Worm (Caenorhabditis elegans) whole organism, mixed stage, embryonic: ENCODE results near the gene F26G1.2.

Source experiments
- M03D4.4 ChIP-seq: sonication (generic microtip); optimal IDR thresholded peaks from 2 replicates; lab custom pipeline; 2017; ENCODE audit warnings: mild to moderate bottlenecking, missing genetic modification characterization, missing compliant biosample characterization
- bed-3 ChIP-seq: fragments of 200-800 bp; sonication (Bioruptor generic); optimal IDR thresholded peaks from 3 replicates; lab custom pipeline; 2018; ENCODE audit warnings: mild to moderate bottlenecking, missing genetic modification characterization, moderate library complexity, missing compliant biosample characterization
- blmp-1 ChIP-seq: fragments of 150-350 bp; optimal IDR thresholded peaks from 2 replicates; lab custom pipeline; 2014; ENCODE audit warnings: missing biosample characterization, missing genetic modification characterization
- ceh-39 ChIP-seq: fragments of 150-350 bp; optimal IDR thresholded peaks from 2 replicates; lab custom pipeline; 2014; ENCODE audit warnings: missing biosample characterization, missing genetic modification characterization
- ceh-43 ChIP-seq: fragments of 200-800 bp; sonication (Bioruptor generic); optimal IDR thresholded peaks from 2 replicates; lab custom pipeline; 2018; ENCODE audit warnings: mild to moderate bottlenecking, missing genetic modification characterization, moderate library complexity, missing compliant biosample characterization
- ceh-83 ChIP-seq: fragments of 200-800 bp; sonication (Bioruptor generic); optimal IDR thresholded peaks from 2 replicates; lab custom pipeline; 2018; ENCODE audit warnings: mild to moderate bottlenecking, missing genetic modification characterization, missing compliant biosample characterization
- ces-1 ChIP-seq: fragments of 150-350 bp; optimal IDR thresholded peaks from 2 replicates; lab custom pipeline; 2014; ENCODE audit warnings: missing biosample characterization, missing genetic modification reagents, missing genetic modification characterization
- cnd-1 ChIP-seq: fragments of 200-800 bp; sonication (Bioruptor generic); optimal IDR thresholded peaks from 2 replicates; lab custom pipeline; 2018; ENCODE audit warnings: mild to moderate bottlenecking, missing genetic modification characterization, missing compliant biosample characterization
- drap-1 ChIP-seq: fragments of 200-800 bp; sonication (Bioruptor generic); optimal IDR thresholded peaks from 3 replicates; lab custom pipeline; 2018; ENCODE audit warnings: mild to moderate bottlenecking, missing genetic modification characterization, missing compliant biosample characterization
- elt-1 ChIP-seq: sonication (generic microtip); optimal IDR thresholded peaks from 2 replicates; lab custom pipeline; 2017; ENCODE audit warnings: missing genetic modification characterization, mild to moderate bottlenecking, missing compliant biosample characterization, antibody characterized with exemption, moderate library complexity, borderline replicate concordance; ENCODE audit not compliant: insufficient read depth
- elt-3 ChIP-seq: fragments of 150-350 bp; optimal IDR thresholded peaks from 2 replicates; lab custom pipeline; 2014; ENCODE audit warnings: missing biosample characterization, missing genetic modification characterization
- flh-1 ChIP-seq: fragments of 200-800 bp; sonication (Bioruptor generic); optimal IDR thresholded peaks from 2 replicates; lab custom pipeline; 2018; ENCODE audit warnings: mild to moderate bottlenecking, missing genetic modification characterization, moderate library complexity, missing compliant biosample characterization
- ham-2 ChIP-seq: fragments of 200-800 bp; sonication (Bioruptor generic); optimal IDR thresholded peaks from 2 replicates; lab custom pipeline; 2018; ENCODE audit warnings: mild to moderate bottlenecking, missing genetic modification characterization, missing compliant biosample characterization
- hlh-1 ChIP-seq: fragments of 150-350 bp; optimal IDR thresholded peaks from 2 replicates; lab custom pipeline; 2014; ENCODE audit warnings: missing biosample characterization, missing genetic modification reagents, missing genetic modification characterization
- lin-13 ChIP-seq: fragments of 150-350 bp; optimal IDR thresholded peaks from 2 replicates; lab custom pipeline; 2014; ENCODE audit warnings: missing biosample characterization, missing genetic modification characterization
- lin-32 ChIP-seq: fragments of 200-800 bp; sonication (Bioruptor generic); optimal IDR thresholded peaks from 2 replicates; lab custom pipeline; 2018; ENCODE audit warnings: mild to moderate bottlenecking, missing genetic modification characterization, missing compliant biosample characterization
- lsy-2 ChIP-seq: fragments of 150-350 bp; optimal IDR thresholded peaks from 2 replicates; lab custom pipeline; 2014; ENCODE audit warnings: missing biosample characterization, missing genetic modification characterization
- mab-5 ChIP-seq: fragments of 150-350 bp; optimal IDR thresholded peaks from 2 replicates; lab custom pipeline; 2014; ENCODE audit warnings: missing biosample characterization, missing genetic modification characterization
- mep-1 ChIP-seq: fragments of 150-350 bp; optimal IDR thresholded peaks from 2 replicates; lab custom pipeline; 2017; ENCODE audit warnings: missing biosample characterization, missing genetic modification reagents, missing genetic modification characterization, inconsistent platforms
- mls-2 ChIP-seq: sonication (generic microtip); optimal IDR thresholded peaks from 2 replicates; lab custom pipeline; 2016; ENCODE audit warnings: mild to moderate bottlenecking, missing genetic modification characterization, moderate library complexity, missing compliant biosample characterization
- nhr-12 ChIP-seq: fragments of 150-350 bp; optimal IDR thresholded peaks from 2 replicates; lab custom pipeline; 2014; ENCODE audit warnings: missing biosample characterization, missing genetic modification characterization
- nhr-2 ChIP-seq: fragments of 150-350 bp; optimal IDR thresholded peaks from 2 replicates; lab custom pipeline; 2014; ENCODE audit warnings: missing biosample characterization, missing genetic modification characterization
- nhr-237 ChIP-seq: fragments of 150-350 bp; optimal IDR thresholded peaks from 2 replicates; lab custom pipeline; 2014; ENCODE audit warnings: missing biosample characterization, missing genetic modification characterization
- nhr-28 ChIP-seq: fragments of 150-350 bp; optimal IDR thresholded peaks from 2 replicates; lab custom pipeline; 2014; ENCODE audit warnings: missing biosample characterization, missing genetic modification characterization
- nhr-76 ChIP-seq: sonication (generic microtip); optimal IDR thresholded peaks from 2 replicates; lab custom pipeline; 2017; ENCODE audit warnings: missing biosample characterization, missing genetic modification characterization
- pha-4 ChIP-seq: fragments of 150-350 bp; optimal IDR thresholded peaks from 2 replicates; lab custom pipeline; 2018; ENCODE audit warnings: missing biosample characterization, missing genetic modification reagents, missing genetic modification characterization
- sem-2 ChIP-seq: fragments of 200-800 bp; sonication (Bioruptor generic); optimal IDR thresholded peaks from 2 replicates; lab custom pipeline; 2018; ENCODE audit warnings: mild to moderate bottlenecking, missing genetic modification characterization, missing compliant biosample characterization
- snpc-4 ChIP-seq: fragments of 150-350 bp; optimal IDR thresholded peaks from 2 replicates; lab custom pipeline; 2014; ENCODE audit warnings: missing biosample characterization, missing genetic modification characterization
- sptf-1 ChIP-seq: sonication (generic microtip); optimal IDR thresholded peaks from 2 replicates; lab custom pipeline; 2017; ENCODE audit warnings: mild to moderate bottlenecking, missing genetic modification characterization, moderate library complexity, missing compliant biosample characterization
- tbx-8 ChIP-seq: fragments of 200-800 bp; sonication (Bioruptor generic); optimal IDR thresholded peaks from 2 replicates; lab custom pipeline; 2018; ENCODE audit warnings: mild to moderate bottlenecking, missing genetic modification characterization, moderate library complexity, missing compliant biosample characterization
- unc-120 ChIP-seq: sonication (generic microtip); optimal IDR thresholded peaks from 2 replicates; lab custom pipeline; 2017; ENCODE audit warnings: missing genetic modification characterization, missing compliant biosample characterization; ENCODE audit not compliant: poor library complexity, severe bottlenecking
- unc-39 ChIP-seq: fragments of 150-350 bp; optimal IDR thresholded peaks from 2 replicates; lab custom pipeline; 2014; ENCODE audit warnings: missing biosample characterization, missing genetic modification characterization
- unc-62 ChIP-seq: fragments of 150-350 bp; optimal IDR thresholded peaks from 2 replicates; lab custom pipeline; 2014; ENCODE audit warnings: missing biosample characterization, missing genetic modification reagents, missing genetic modification characterization
- zip-8 ChIP-seq: fragments of 150-350 bp; optimal IDR thresholded peaks from 2 replicates; lab custom pipeline; 2014; ENCODE audit warnings: missing biosample characterization, missing genetic modification characterization
- ztf-11 ChIP-seq: fragments of 150-350 bp; optimal IDR thresholded peaks from 2 replicates; lab custom pipeline; 2014; ENCODE audit warnings: missing biosample characterization, missing genetic modification characterization

Gene F26G1.2

ce11 chrII:4739984-4740462, 22.9 kb upstream of the F26G1.2 start, which contains the start of gene eas-1:
Gene eas-1 (plus strand): TSS chrII:4740412.
- TF ChIP-seq nhr-12 (tag; lab: Kevin White, UChicago) (no peak), unc-39 (tag; lab: Kevin White, UChicago) (no peak), tbx-8 (GFP tag; lab: Kevin White, UChicago) (no peak), lsy-2 (tag; lab: Kevin White, UChicago) (peak; percentile 64), lin-13 (tag; lab: Kevin White, UChicago) (peak; percentile 38), nhr-237 (tag; lab: Kevin White, UChicago) (peak; percentile 45), cnd-1 (tag; lab: Kevin White, UChicago) (no peak), unc-120 (tag; lab: Kevin White, UChicago) (no peak), elt-3 (tag; lab: Kevin White, UChicago) (no peak), hlh-1 (tag; lab: Kevin White, UChicago) (no peak), sptf-1 (tag; lab: Kevin White, UChicago) (peak; percentile 43), unc-62 (GFP tag; lab: Kevin White, UChicago) (no peak), nhr-2 (no peak), elt-1 (tag; lab: Kevin White, UChicago) (no peak), ham-2 (GFP tag; lab: Kevin White, UChicago) (no peak), snpc-4 (no peak), zip-8 (tag; lab: Kevin White, UChicago) (no peak), lin-32 (GFP tag; lab: Kevin White, UChicago) (peak; percentile 25), nhr-28 (tag; lab: Kevin White, UChicago) (no peak), ceh-43 (GFP tag; lab: Kevin White, UChicago) (no peak), pha-4 (tag; lab: Kevin White, UChicago) (peak; percentile 46), mab-5 (no peak), sem-2 (GFP tag; lab: Kevin White, UChicago) (no peak), nhr-76 (tag; lab: Kevin White, UChicago) (no peak), blmp-1 (tag; lab: Kevin White, UChicago) (no peak), bed-3 (GFP tag; lab: Kevin White, UChicago) (no peak), ceh-39 (no peak), ces-1 (GFP tag; lab: Kevin White, UChicago) (peak; percentile 12), M03D4.4 (no peak), ztf-11 (tag; lab: Kevin White, UChicago) (no peak), flh-1 (GFP tag; lab: Kevin White, UChicago) (no peak), ceh-83 (GFP tag; lab: Kevin White, UChicago) (no peak), mep-1 (tag; lab: Kevin White, UChicago) (peak; percentile 68), drap-1 (peak; percentile 18), mls-2 (peak; percentile 31)

- TF ChIP-seq zip-8 (tag; lab: Kevin White, UChicago) (no peak), elt-3 (tag; lab: Kevin White, UChicago) (no peak), lin-13 (tag; lab: Kevin White, UChicago) (no peak), nhr-12 (tag; lab: Kevin White, UChicago) (no peak), cnd-1 (tag; lab: Kevin White, UChicago) (no peak), nhr-237 (tag; lab: Kevin White, UChicago) (no peak), unc-62 (GFP tag; lab: Kevin White, UChicago) (no peak), blmp-1 (tag; lab: Kevin White, UChicago) (no peak), sptf-1 (tag; lab: Kevin White, UChicago) (no peak)
These were observed 21.2 kb upstream of the F26G1.2 start, which contains the start of gene acs-11 for ce11 chrII:4741527-4742187. Gene acs-11 (plus strand): TSS chrII:4742137.

DNA sequence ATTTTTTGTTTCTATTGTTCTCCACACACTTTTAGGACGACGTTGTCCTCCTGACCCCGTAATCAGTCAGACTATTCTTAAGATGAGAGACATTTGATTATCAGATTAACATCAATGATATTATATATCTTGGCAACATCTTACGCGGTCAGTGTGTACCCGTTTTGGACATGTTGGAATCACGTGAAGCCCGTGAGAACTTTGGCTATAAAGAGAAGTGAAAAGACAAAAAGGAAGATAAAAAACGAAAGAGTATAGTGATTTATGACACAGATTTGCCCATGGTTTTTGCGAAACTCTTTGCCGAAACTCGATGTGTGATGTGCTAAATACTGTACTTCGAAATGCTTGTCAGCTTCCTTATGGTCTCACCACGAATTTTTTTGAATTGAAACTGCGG, 17.6 kb upstream of the F26G1.2 start:
- TF ChIP-seq elt-3 (tag; lab: Kevin White, UChicago) (peak; percentile 25), nhr-28 (tag; lab: Kevin White, UChicago) (no peak), elt-1 (tag; lab: Kevin White, UChicago) (peak; percentile 29), M03D4.4 (no peak)
